Fruit fly (Drosophila melanogaster): ENCODE data around the gene CG32022.
A peak's percentile ranks its signal among the peaks of the same experiment; 100 is the strongest.

CG32022 gene

DNA sequence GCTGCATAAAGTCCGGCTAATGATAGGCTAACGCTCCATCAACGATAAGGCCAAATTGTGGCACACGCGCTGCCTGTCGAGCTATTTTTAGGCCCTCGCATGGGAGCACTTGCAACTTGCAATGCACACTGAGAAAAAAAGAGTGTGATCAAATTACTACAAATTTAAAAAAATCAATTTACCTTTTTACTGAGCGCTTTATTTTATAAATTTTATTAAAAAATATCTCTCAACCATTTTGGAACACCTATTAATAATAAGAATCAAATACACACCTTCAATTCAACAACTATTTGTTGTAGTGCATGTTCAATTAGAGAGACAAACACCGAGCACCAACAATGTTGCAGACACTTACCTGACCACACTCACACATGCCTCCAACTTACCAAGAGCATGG lies 44.4 kb upstream of the CG32022 start (continued):
- no peak for TF ChIP-seq trem (tag; optimal IDR thresholded peaks at IDR 0.05)
- no peak for TF ChIP-seq CG2120 (GFP tag; optimal IDR thresholded peaks at IDR 0.05)
- TF ChIP-seq CG6683 (GFP tag; optimal IDR thresholded peaks at IDR 0.05) = no peak
- TF ChIP-seq CG3065 (GFP tag; optimal IDR thresholded peaks at IDR 0.05) = no peak
- no peak for TF ChIP-seq CG10274 (GFP tag; optimal IDR thresholded peaks at IDR 0.05)
- no peak for TF ChIP-seq CG6254 (GFP tag; optimal IDR thresholded peaks at IDR 0.05)
- TF ChIP-seq her (GFP tag; optimal IDR thresholded peaks at IDR 0.05) = no peak
- TF ChIP-seq CG33557 (GFP tag; optimal IDR thresholded peaks at IDR 0.05) = no peak
- no peak for TF ChIP-seq CG15514 (GFP tag; optimal IDR thresholded peaks at IDR 0.05)
- peak; percentile 12 for TF ChIP-seq Ptx1 (GFP tag; IDR thresholded peaks at IDR 0.05)
- TF ChIP-seq pnt (GFP tag; optimal IDR thresholded peaks at IDR 0.05) = no peak
- TF ChIP-seq CG31224 (GFP tag; IDR thresholded peaks at IDR 0.05) = no peak
- TF ChIP-seq hbn (GFP tag; IDR thresholded peaks at IDR 0.05; ENCODE audit: partially characterized antibody) = no peak
- no peak for TF ChIP-seq CG12104 (GFP tag; optimal IDR thresholded peaks at IDR 0.05)
- no peak for TF ChIP-seq Ets97D (GFP tag; optimal IDR thresholded peaks at IDR 0.05)
- peak; percentile 37 for TF ChIP-seq dmrt11E (tag; optimal IDR thresholded peaks at IDR 0.05)
- TF ChIP-seq pzg (GFP tag; optimal IDR thresholded peaks at IDR 0.05) = no peak
- TF ChIP-seq sisA (GFP tag; IDR thresholded peaks at IDR 0.05) = peak; percentile 21; the same call in 1 of the 2 replicates
- no peak for TF ChIP-seq CG16779 (GFP tag; IDR thresholded peaks at IDR 0.05)
- no peak for TF ChIP-seq nerfin-1 (tag; optimal IDR thresholded peaks at IDR 0.05)
- TF ChIP-seq CG10979 (tag; optimal IDR thresholded peaks at IDR 0.05) = no peak
- TF ChIP-seq Bdp1 (GFP tag; optimal IDR thresholded peaks at IDR 0.05) = no peak
- TF ChIP-seq phol (tag; optimal IDR thresholded peaks at IDR 0.05) = no peak
- TF ChIP-seq Dip2 (GFP tag; IDR thresholded peaks at IDR 0.05) = no peak
- no peak for TF ChIP-seq CG11560 (tag; IDR thresholded peaks at IDR 0.05)
- no peak for TF ChIP-seq CG7556 (GFP tag; optimal IDR thresholded peaks at IDR 0.05)
- TF ChIP-seq Ravus (GFP tag; IDR thresholded peaks at IDR 0.05) = peak; percentile 6; the same call in 1 of the 2 replicates
- TF ChIP-seq CG32772 (GFP tag; IDR thresholded peaks at IDR 0.05) = peak; percentile 53
- TF ChIP-seq CG31388 (GFP tag; optimal IDR thresholded peaks at IDR 0.05) = no peak
- TF ChIP-seq HLHmδ (GFP tag; optimal IDR thresholded peaks at IDR 0.05) = no peak
- TF ChIP-seq otp (GFP tag; IDR thresholded peaks at IDR 0.05) = peak; percentile 73
- TF ChIP-seq psq (GFP tag; optimal IDR thresholded peaks at IDR 0.05) = no peak
- peak; percentile 37 for TF ChIP-seq CG14710 (tag; optimal IDR thresholded peaks at IDR 0.05)
- TF ChIP-seq Fer2 (tag; optimal IDR thresholded peaks at IDR 0.05) = no peak
- TF ChIP-seq CG4730 (GFP tag; IDR thresholded peaks at IDR 0.05) = peak; percentile 8; the same call in 1 of the 2 replicates
- TF ChIP-seq cato (GFP tag; optimal IDR thresholded peaks at IDR 0.05; ENCODE audit: borderline replicate concordance) = no peak
- peak; percentile 11; the same call in 1 of the 2 replicates for TF ChIP-seq CG11085 (GFP tag; IDR thresholded peaks at IDR 0.05)
- no peak for TF ChIP-seq CG18262 (tag; optimal IDR thresholded peaks at IDR 0.05)
- peak; percentile 65; the same call in 1 of the 2 replicates for TF ChIP-seq ara (GFP tag; IDR thresholded peaks at IDR 0.05)
- peak; percentile 53 for TF ChIP-seq wor (GFP tag; IDR thresholded peaks at IDR 0.05)
- TF ChIP-seq scrt (GFP tag; optimal IDR thresholded peaks at IDR 0.05) = no peak
- TF ChIP-seq CG11093 (GFP tag; IDR thresholded peaks at IDR 0.05) = no peak
- no peak for TF ChIP-seq MBD-R2 (GFP tag; IDR thresholded peaks at IDR 0.05)
- TF ChIP-seq unpg (GFP tag; optimal IDR thresholded peaks at IDR 0.05) = peak; percentile 80
- no peak for TF ChIP-seq Aef1 (GFP tag; IDR thresholded peaks at IDR 0.05)
- TF ChIP-seq CG1233 (GFP tag; optimal IDR thresholded peaks at IDR 0.05) = peak; percentile 14
- no peak for TF ChIP-seq CG30403 (GFP tag; optimal IDR thresholded peaks at IDR 0.05)
- TF ChIP-seq Adf1 (GFP tag; IDR thresholded peaks at IDR 0.05) = no peak
- no peak for TF ChIP-seq dmrt99B (tag; optimal IDR thresholded peaks at IDR 0.05)
- TF ChIP-seq onecut (GFP tag; IDR thresholded peaks at IDR 0.05) = no peak; the same call in 1 of the 2 replicates
- TF ChIP-seq Usf (GFP tag; optimal IDR thresholded peaks at IDR 0.05) = no peak
- TF ChIP-seq Mrtf (GFP tag; IDR thresholded peaks at IDR 0.05) = peak; percentile 39; the same call in 1 of the 3 replicates
